Worm (Caenorhabditis elegans) whole organism, L1 larva: ENCODE data around the gene idh-2.
A peak's percentile ranks its signal among the peaks of the same experiment; 100 is the strongest.

Experiments used
- C16A3.4 ChIP-seq: fragments of 150-350 bp; optimal IDR thresholded peaks from 2 replicates; lab custom pipeline; 2014; ENCODE audit warnings: missing biosample characterization, missing genetic modification characterization
- C34B4.2 ChIP-seq: sonication (generic microtip); optimal IDR thresholded peaks from 2 replicates; lab custom pipeline; 2017; ENCODE audit warnings: mild to moderate bottlenecking, missing genetic modification characterization, missing compliant biosample characterization
- F16B12.6 ChIP-seq: fragments of 150-350 bp; optimal IDR thresholded peaks from 2 replicates; lab custom pipeline; 2014; ENCODE audit warnings: missing biosample characterization, missing genetic modification characterization
- blmp-1 ChIP-seq: fragments of 150-350 bp; optimal IDR thresholded peaks from 2 replicates; lab custom pipeline; 2014; ENCODE audit warnings: missing biosample characterization, missing genetic modification characterization
- ceh-63 ChIP-seq: fragments of 200-800 bp; sonication (Bioruptor generic); optimal IDR thresholded peaks from 2 replicates; lab custom pipeline; 2018; ENCODE audit warnings: mild to moderate bottlenecking, missing genetic modification characterization, missing compliant biosample characterization
- ceh-8 ChIP-seq: fragments of 200-800 bp; sonication (Bioruptor generic); optimal IDR thresholded peaks from 2 replicates; lab custom pipeline; 2018; ENCODE audit warnings: mild to moderate bottlenecking, missing genetic modification characterization, moderate library complexity, missing compliant biosample characterization
- ceh-88 ChIP-seq: fragments of 200-800 bp; sonication (Bioruptor generic); IDR thresholded peaks from 2 replicates; pipeline ENCODE4 v1.3.6; 2022; ENCODE audit warnings: missing genetic modification characterization, missing compliant biosample characterization
- ces-1 ChIP-seq: fragments of 150-350 bp; optimal IDR thresholded peaks from 2 replicates; lab custom pipeline; 2014; ENCODE audit warnings: missing biosample characterization, missing genetic modification reagents, missing genetic modification characterization
- dpl-1 ChIP-seq, 3 experiments: fragments of 150-350 bp in 2 of 3; sonication (generic microtip) in 1 of 3; optimal IDR thresholded peaks; 2 replicates each; lab custom pipeline; 2014 to 2017; ENCODE audit warnings: missing biosample characterization in 3 of 3, missing genetic modification characterization in 3 of 3, missing genetic modification reagents in 3 of 3
- dsc-1 ChIP-seq: sonication (generic microtip); optimal IDR thresholded peaks from 2 replicates; lab custom pipeline; 2016; ENCODE audit warnings: mild to moderate bottlenecking, missing genetic modification characterization, missing compliant biosample characterization
- efl-1 ChIP-seq, 4 experiments: fragments of 150-350 bp; optimal IDR thresholded peaks in 3 of 4; peaks in 1 of 4; 1 replicate in 1 of 4; 2 replicates in 3 of 4; lab custom pipeline; 2014; ENCODE audit warnings: missing biosample characterization in 2 of 4, missing genetic modification characterization in 2 of 4, missing genetic modification reagents in 2 of 4
- egl-13 ChIP-seq: sonication (generic microtip); optimal IDR thresholded peaks from 2 replicates; lab custom pipeline; 2016; ENCODE audit warnings: missing genotype, missing genetic modification reagents, missing genetic modification characterization, missing compliant biosample characterization
- ets-5 ChIP-seq: fragments of 200-800 bp; sonication (Bioruptor generic); IDR thresholded peaks from 2 replicates; pipeline ENCODE4 v1.3.6; 2022; ENCODE audit warnings: missing genetic modification characterization, missing compliant biosample characterization
- fos-1 ChIP-seq: fragments of 150-350 bp; optimal IDR thresholded peaks from 2 replicates; lab custom pipeline; 2014; ENCODE audit warnings: missing biosample characterization, missing genetic modification characterization
- grh-1 ChIP-seq: fragments of 200-800 bp; sonication (Bioruptor generic); IDR thresholded peaks from 2 replicates; pipeline ENCODE4 v1.3.6; 2022; ENCODE audit warnings: missing genetic modification reagents, missing genetic modification characterization, missing compliant biosample characterization
- hlh-17 ChIP-seq: fragments of 200-800 bp; sonication (Bioruptor generic); optimal IDR thresholded peaks from 2 replicates; lab custom pipeline; 2018; ENCODE audit warnings: missing genetic modification characterization, mild to moderate bottlenecking, missing compliant biosample characterization, moderate library complexity, borderline replicate concordance
- hpl-2 ChIP-seq: fragments of 150-350 bp; optimal IDR thresholded peaks from 2 replicates; lab custom pipeline; 2014; ENCODE audit warnings: missing biosample characterization, missing genetic modification reagents, missing genetic modification characterization
- irx-1 ChIP-seq: sonication (generic microtip); optimal IDR thresholded peaks from 2 replicates; lab custom pipeline; 2016; ENCODE audit warnings: missing genetic modification characterization, missing compliant biosample characterization
- jun-1 ChIP-seq: fragments of 150-350 bp; optimal IDR thresholded peaks from 2 replicates; lab custom pipeline; 2014; ENCODE audit warnings: missing biosample characterization, missing genetic modification reagents, missing genetic modification characterization
- lin-13 ChIP-seq: fragments of 150-350 bp; optimal IDR thresholded peaks from 2 replicates; lab custom pipeline; 2014; ENCODE audit warnings: missing biosample characterization, missing genetic modification reagents, missing genetic modification characterization
- lin-39 ChIP-seq: fragments of 150-350 bp; optimal IDR thresholded peaks from 2 replicates; lab custom pipeline; 2014; ENCODE audit warnings: missing biosample characterization, missing genetic modification reagents, missing genetic modification characterization
- lir-3 ChIP-seq: sonication (generic microtip); optimal IDR thresholded peaks from 2 replicates; lab custom pipeline; 2016; ENCODE audit warnings: mild to moderate bottlenecking, missing genetic modification characterization, moderate library complexity, missing compliant biosample characterization; ENCODE audit not compliant: poor library complexity
- lsy-2 ChIP-seq, 2 experiments: fragments of 150-350 bp; optimal IDR thresholded peaks; 2 replicates each; lab custom pipeline; 2014; ENCODE audit warnings: missing biosample characterization in 2 of 2, missing genetic modification characterization in 2 of 2
- mdl-1 ChIP-seq, 2 experiments: fragments of 150-350 bp; optimal IDR thresholded peaks; 2 replicates each; lab custom pipeline; 2014 to 2017; ENCODE audit warnings: missing biosample characterization in 2 of 2, missing genetic modification characterization in 2 of 2, inconsistent platforms in 1 of 2
- nhr-12 ChIP-seq: sonication (generic microtip); optimal IDR thresholded peaks from 2 replicates; lab custom pipeline; 2017; ENCODE audit warnings: missing biosample characterization, missing genetic modification characterization
- nhr-19 ChIP-seq: fragments of 200-800 bp; sonication (Bioruptor generic); conservative IDR thresholded peaks from 2 replicates; pipeline ENCODE4 v1.3.6; 2022; ENCODE audit warnings: missing genetic modification characterization, missing compliant biosample characterization
- nhr-237 ChIP-seq: fragments of 150-350 bp; optimal IDR thresholded peaks from 2 replicates; lab custom pipeline; 2014; ENCODE audit warnings: missing biosample characterization, missing genetic modification characterization
- nhr-28 ChIP-seq: fragments of 150-350 bp; optimal IDR thresholded peaks from 2 replicates; lab custom pipeline; 2014; ENCODE audit warnings: missing biosample characterization, missing genetic modification characterization
- nhr-47 ChIP-seq: sonication (generic microtip); optimal IDR thresholded peaks from 2 replicates; lab custom pipeline; 2016; ENCODE audit warnings: mild to moderate bottlenecking, missing genetic modification characterization, moderate library complexity, missing compliant biosample characterization
- nhr-76 ChIP-seq: sonication (generic microtip); optimal IDR thresholded peaks from 2 replicates; lab custom pipeline; 2017; ENCODE audit warnings: missing biosample characterization, missing genetic modification characterization
- nhr-84 ChIP-seq: sonication (generic microtip); optimal IDR thresholded peaks from 2 replicates; lab custom pipeline; 2017; ENCODE audit warnings: missing biosample characterization, missing genetic modification characterization
- nhr-85 ChIP-seq: sonication (generic microtip); peaks from one replicate; lab custom pipeline; 2016; ENCODE audit warnings: missing genetic modification characterization, inconsistent platforms, missing compliant biosample characterization
- nhr-90 ChIP-seq: sonication (generic microtip); optimal IDR thresholded peaks from 2 replicates; lab custom pipeline; 2016; ENCODE audit warnings: mild to moderate bottlenecking, missing genetic modification characterization, missing compliant biosample characterization; ENCODE audit not compliant: poor library complexity
- pag-3 ChIP-seq: sonication (generic microtip); optimal IDR thresholded peaks from 2 replicates; lab custom pipeline; 2017; ENCODE audit warnings: missing genetic modification characterization, mild to moderate bottlenecking, missing compliant biosample characterization, antibody characterized with exemption, borderline replicate concordance; ENCODE audit not compliant: insufficient read depth
- pax-3 ChIP-seq: fragments of 200-800 bp; sonication (Bioruptor generic); optimal IDR thresholded peaks from 2 replicates; lab custom pipeline; 2018; ENCODE audit warnings: mild to moderate bottlenecking, missing genetic modification characterization, moderate library complexity, missing compliant biosample characterization
- skn-1 ChIP-seq: fragments of 150-350 bp; optimal IDR thresholded peaks from 2 replicates; lab custom pipeline; 2014; ENCODE audit warnings: missing biosample characterization, missing genetic modification characterization
- snu-23 ChIP-seq: sonication (generic microtip); optimal IDR thresholded peaks from 2 replicates; lab custom pipeline; 2016; ENCODE audit warnings: missing genetic modification characterization, missing compliant biosample characterization
- sup-37 ChIP-seq: fragments of 200-800 bp; sonication (Bioruptor generic); optimal IDR thresholded peaks from 2 replicates; lab custom pipeline; 2018; ENCODE audit warnings: mild to moderate bottlenecking, missing genetic modification characterization, missing compliant biosample characterization
- swsn-7 ChIP-seq: sonication (generic microtip); optimal IDR thresholded peaks from 2 replicates; lab custom pipeline; 2016; ENCODE audit warnings: missing genetic modification characterization, missing compliant biosample characterization
- tbx-2 ChIP-seq: sonication (generic microtip); optimal IDR thresholded peaks from 2 replicates; lab custom pipeline; 2016; ENCODE audit warnings: missing genetic modification characterization, missing compliant biosample characterization
- tlp-1 ChIP-seq: fragments of 150-350 bp; optimal IDR thresholded peaks from 2 replicates; lab custom pipeline; 2014; ENCODE audit warnings: missing biosample characterization, missing genetic modification characterization
- unc-130 ChIP-seq: fragments of 150-350 bp; optimal IDR thresholded peaks from 2 replicates; lab custom pipeline; 2017; ENCODE audit warnings: missing biosample characterization, missing genetic modification characterization, inconsistent platforms
- unc-62 ChIP-seq: fragments of 150-350 bp; optimal IDR thresholded peaks from 2 replicates; lab custom pipeline; 2014; ENCODE audit warnings: missing biosample characterization, missing genetic modification reagents, missing genetic modification characterization
- unc-98 ChIP-seq: fragments of 200-800 bp; sonication (Bioruptor generic); IDR thresholded peaks from 2 replicates; pipeline ENCODE4 v1.3.6; 2022; ENCODE audit warnings: missing genetic modification characterization, missing compliant biosample characterization
- vab-15 ChIP-seq: sonication (generic microtip); optimal IDR thresholded peaks from 2 replicates; lab custom pipeline; 2017; ENCODE audit warnings: missing genotype, mild to moderate bottlenecking, missing genetic modification characterization, missing compliant biosample characterization
- zip-4 ChIP-seq: fragments of 200-800 bp; sonication (Bioruptor generic); optimal IDR thresholded peaks from 2 replicates; lab custom pipeline; 2018; ENCODE audit warnings: mild to moderate bottlenecking, missing genetic modification characterization, moderate library complexity, missing compliant biosample characterization
- ztf-4 ChIP-seq: fragments of 150-350 bp; optimal IDR thresholded peaks from 2 replicates; lab custom pipeline; 2014; ENCODE audit warnings: missing biosample characterization, missing genetic modification characterization

idh-2 gene

ce11 chrX:11262319-11263074 lies 46.7 kb downstream of the idh-2 start, which contains the start of gene C03A3.2 (continued):
- TF ChIP-seq fos-1 (peak; percentile 67), tbx-2 (tag; lab: Kevin White, UChicago) (peak; percentile 67), nhr-47 (tag; lab: Kevin White, UChicago) (peak; percentile 67), ztf-4 (peak; percentile 11), efl-1 (optimal IDR thresholded peaks at IDR 0.05; lab: Kevin White, UChicago) (peak; percentile 50 to 72), efl-1 (GFP tag; optimal IDR thresholded peaks at IDR 0.05 in 1 of 2; lab: Kevin White, UChicago) (peak; percentile 49 to 92), tlp-1 (no peak), jun-1 (tag; lab: Kevin White, UChicago) (no peak), sup-37 (GFP tag; lab: Kevin White, UChicago) (no peak), irx-1 (tag; lab: Kevin White, UChicago) (peak; percentile 26), nhr-28 (tag; lab: Kevin White, UChicago) (no peak), unc-98 (GFP tag; lab: Robert Waterston, UW) (no peak), C34B4.2 (tag; lab: Kevin White, UChicago) (no peak), nhr-85 (tag; lab: Kevin White, UChicago) (peak; percentile 71), nhr-90 (no peak), vab-15 (tag; lab: Kevin White, UChicago) (peak; percentile 92), ceh-8 (GFP tag; lab: Kevin White, UChicago) (peak; percentile 10), dpl-1 (GFP tag; optimal IDR thresholded peaks at IDR 0.05; lab: Kevin White, UChicago) (peak; percentile 38 to 79 (median 61)), lsy-2 (tag; optimal IDR thresholded peaks at IDR 0.05; lab: Kevin White, UChicago) (peak; percentile 54 to 76), ceh-63 (no peak), ets-5 (no peak), skn-1 (tag; lab: Kevin White, UChicago) (peak; percentile 14), hpl-2 (GFP tag; lab: Kevin White, UChicago) (no peak), C16A3.4 (tag; lab: Kevin White, UChicago) (peak; percentile 65), nhr-12 (tag; lab: Kevin White, UChicago) (no peak), nhr-76 (tag; lab: Kevin White, UChicago) (no peak), nhr-19 (GFP tag; lab: Robert Waterston, UW) (peak; percentile 33), ceh-88 (GFP tag; lab: Robert Waterston, UW) (no peak), lin-13 (peak; percentile 43), pax-3 (tag; lab: Kevin White, UChicago) (no peak), snu-23 (GFP tag; lab: Kevin White, UChicago) (peak; percentile 74), nhr-84 (no peak), ces-1 (no peak), mdl-1 (tag; optimal IDR thresholded peaks at IDR 0.05; lab: Kevin White, UChicago) (peak in 1 of 2 experiments; percentile 69), egl-13 (tag; lab: Kevin White, UChicago) (peak; percentile 24), lir-3 (peak; percentile 21), nhr-237 (tag; lab: Kevin White, UChicago) (no peak), swsn-7 (tag; lab: Kevin White, UChicago) (peak; percentile 67), blmp-1 (tag; lab: Kevin White, UChicago) (peak; percentile 97), grh-1 (GFP tag; lab: Robert Waterston, UW) (no peak), lin-39 (no peak), F16B12.6 (tag; lab: Kevin White, UChicago) (no peak), pag-3 (tag; lab: Kevin White, UChicago) (no peak), unc-130 (tag; lab: Kevin White, UChicago) (no peak), zip-4 (GFP tag; lab: Kevin White, UChicago) (no peak), dsc-1 (tag; lab: Kevin White, UChicago) (peak; percentile 42), hlh-17 (GFP tag; lab: Kevin White, UChicago) (no peak), unc-62 (GFP tag; lab: Kevin White, UChicago) (no peak)
